Fruit fly (Drosophila melanogaster): Measurements from ENCODE around the gene CG14089.

Gene CG14089

dm6 chr3L:19263480-19264140 lies 17.0 kb downstream of the CG14089 start, which contains the start of the genes CG42374 and Mettl5 (continued):
- no peak for TF ChIP-seq Oaz (GFP tag; IDR thresholded peaks at IDR 0.05)
- TF ChIP-seq CG1832 (GFP tag; optimal IDR thresholded peaks at IDR 0.05): no peak
- no peak for TF ChIP-seq gt (GFP tag; IDR thresholded peaks at IDR 0.05)
- TF ChIP-seq so (GFP tag; IDR thresholded peaks at IDR 0.05): no peak
- no peak for TF ChIP-seq Jarid2 (GFP tag; optimal IDR thresholded peaks at IDR 0.05)
- TF ChIP-seq MTF-1 (GFP tag; optimal IDR thresholded peaks at IDR 0.05; ENCODE audit: borderline replicate concordance): peak; percentile 63
- TF ChIP-seq ro (GFP tag; IDR thresholded peaks at IDR 0.05): no peak
- TF ChIP-seq CG6854 (GFP tag; optimal IDR thresholded peaks at IDR 0.05): no peak
- TF ChIP-seq CG12391 (tag; optimal IDR thresholded peaks at IDR 0.05): peak; percentile 20
- TF ChIP-seq vvl (GFP tag; IDR thresholded peaks at IDR 0.05): peak; percentile 75
- no peak for TF ChIP-seq croc (GFP tag; conservative IDR thresholded peaks at IDR 0.05)
- no peak for TF ChIP-seq zen (tag; optimal IDR thresholded peaks at IDR 0.05)
- TF ChIP-seq CG17359 (tag; optimal IDR thresholded peaks at IDR 0.05): peak; percentile 45
- TF ChIP-seq CG7987 (GFP tag; optimal IDR thresholded peaks at IDR 0.05): peak; percentile 13
- TF ChIP-seq dysf (GFP tag; IDR thresholded peaks at IDR 0.05): peak; percentile 70
- no peak for TF ChIP-seq Atf-2 (GFP tag; optimal IDR thresholded peaks at IDR 0.05)
- no peak for TF ChIP-seq chif (GFP tag; optimal IDR thresholded peaks at IDR 0.05)
- TF ChIP-seq rib (GFP tag; IDR thresholded peaks at IDR 0.05): no peak
- TF ChIP-seq Xbp1 (GFP tag; optimal IDR thresholded peaks at IDR 0.05): peak; percentile 26
- TF ChIP-seq danr (GFP tag; IDR thresholded peaks at IDR 0.05): no peak
- no peak for TF ChIP-seq Dip2 (GFP tag; IDR thresholded peaks at IDR 0.05)
- TF ChIP-seq cg (GFP tag; optimal IDR thresholded peaks at IDR 0.05): no peak
- TF ChIP-seq CG7963 (GFP tag; IDR thresholded peaks at IDR 0.05; ENCODE audit: partially characterized antibody): no peak
- peak; percentile 21 for TF ChIP-seq gcm (GFP tag; optimal IDR thresholded peaks at IDR 0.05)
- no peak for TF ChIP-seq CG1647 (GFP tag; optimal IDR thresholded peaks at IDR 0.05)
- TF ChIP-seq tin (GFP tag; optimal IDR thresholded peaks at IDR 0.05): no peak
- TF ChIP-seq pan (optimal IDR thresholded peaks at IDR 0.05): no peak
- peak in 1 of 2 experiments; percentile 71 for TF ChIP-seq pan (GFP tag; optimal IDR thresholded peaks at IDR 0.05 in 1 of 2, IDR thresholded peaks at IDR 0.05 in 1 of 2)
- TF ChIP-seq gsb-n (tag; optimal IDR thresholded peaks at IDR 0.05): no peak
- no peak for TF ChIP-seq Mes4 (GFP tag; optimal IDR thresholded peaks at IDR 0.05)
- TF ChIP-seq H2.0 (GFP tag; IDR thresholded peaks at IDR 0.05): no peak
- no peak for TF ChIP-seq CG11723 (GFP tag; optimal IDR thresholded peaks at IDR 0.05)
- peak; percentile 47 for TF ChIP-seq CG1233 (GFP tag; optimal IDR thresholded peaks at IDR 0.05)
- peak; percentile 12; the same call in 1 of the 2 replicates for TF ChIP-seq CG31441 (GFP tag; IDR thresholded peaks at IDR 0.05)
- no peak for TF ChIP-seq Eip74EF (GFP tag; optimal IDR thresholded peaks at IDR 0.05)
- TF ChIP-seq ash1 (GFP tag; optimal IDR thresholded peaks at IDR 0.05): no peak
- no peak for TF ChIP-seq D19B (GFP tag; optimal IDR thresholded peaks at IDR 0.05)
- TF ChIP-seq CG31365 (tag; optimal IDR thresholded peaks at IDR 0.05): no peak
- peak; percentile 27 for TF ChIP-seq nau (GFP tag; optimal IDR thresholded peaks at IDR 0.05)
- no peak for TF ChIP-seq ap (GFP tag; IDR thresholded peaks at IDR 0.05)
- TF ChIP-seq salm (tag; optimal IDR thresholded peaks at IDR 0.05): no peak
- TF ChIP-seq CG1603 (tag; optimal IDR thresholded peaks at IDR 0.05): peak; percentile 46
- TF ChIP-seq CG7839 (tag; optimal IDR thresholded peaks at IDR 0.05): peak; percentile 61
- TF ChIP-seq CG2678 (tag; optimal IDR thresholded peaks at IDR 0.05): peak; percentile 52
- TF ChIP-seq hth (optimal IDR thresholded peaks at IDR 0.05): no peak
- no peak for TF ChIP-seq CG17568 (GFP tag; optimal IDR thresholded peaks at IDR 0.05)
- TF ChIP-seq insv (GFP tag; optimal IDR thresholded peaks at IDR 0.05): no peak
- peak; percentile 36; the same call in 1 of the 2 replicates for TF ChIP-seq CG7372 (GFP tag; IDR thresholded peaks at IDR 0.05)
- no peak for TF ChIP-seq CG32772 (GFP tag; IDR thresholded peaks at IDR 0.05)
- no peak for TF ChIP-seq Ets97D (GFP tag; optimal IDR thresholded peaks at IDR 0.05)
